Fruit fly (Drosophila melanogaster) whole organism, embryonic: ENCODE data around the gene beag.
A peak's percentile ranks its signal among the peaks of the same experiment; 100 is the strongest.

Source experiments
- Aef1 ChIP-seq: fragments of 200-800 bp; sonication (Bioruptor generic); IDR thresholded peaks from 3 replicates; pipeline ENCODE4 v1.3.6; 2022; ENCODE audit warnings: missing biosample characterization, missing genetic modification characterization
- CG10321 ChIP-seq: fragments of 200-800 bp; sonication (Bioruptor generic); IDR thresholded peaks from 2 replicates; pipeline ENCODE4 v1.3.6; 2022; ENCODE audit warnings: missing biosample characterization, missing genetic modification characterization
- CG11247 ChIP-seq: fragments of 200-800 bp; sonication (Bioruptor generic); IDR thresholded peaks from 2 replicates; pipeline ENCODE4 v1.3.6; 2022; ENCODE audit warnings: missing biosample characterization, missing genetic modification characterization
- CG11398 ChIP-seq: fragments of 200-800 bp; sonication (Bioruptor generic); optimal IDR thresholded peaks from 2 replicates; lab custom pipeline; 2016; ENCODE audit warnings: missing biosample characterization, missing genetic modification characterization
- CG12104 ChIP-seq: fragments of 200-800 bp; sonication (Bioruptor generic); optimal IDR thresholded peaks from 3 replicates; lab custom pipeline; 2016; ENCODE audit warnings: missing biosample characterization, missing genetic modification characterization
- CG12155 ChIP-seq: fragments of 200-800 bp; sonication (Bioruptor generic); optimal IDR thresholded peaks from 3 replicates; lab custom pipeline; 2016; ENCODE audit warnings: missing biosample characterization, missing genetic modification characterization
- CG12299 ChIP-seq: fragments of 200-800 bp; sonication (Bioruptor generic); optimal IDR thresholded peaks from 2 replicates; lab custom pipeline; 2018; ENCODE audit warnings: missing biosample characterization, mild to moderate bottlenecking, missing genetic modification characterization
- CG13123 ChIP-seq: fragments of 200-800 bp; sonication (Bioruptor generic); optimal IDR thresholded peaks from 2 replicates; lab custom pipeline; 2016; ENCODE audit warnings: missing biosample characterization, missing genetic modification characterization
- CG14965 ChIP-seq: fragments of 200-800 bp; sonication (Bioruptor generic); optimal IDR thresholded peaks from 2 replicates; lab custom pipeline; 2016; ENCODE audit warnings: missing biosample characterization, missing genetic modification characterization, borderline replicate concordance
- CG1603 ChIP-seq: fragments of 200-800 bp; sonication (Bioruptor generic); optimal IDR thresholded peaks from 2 replicates; lab custom pipeline; 2019; ENCODE audit warnings: missing biosample characterization, mild to moderate bottlenecking, missing genetic modification characterization, moderate library complexity
- CG17359 ChIP-seq: fragments of 200-800 bp; sonication (Bioruptor generic); optimal IDR thresholded peaks from 3 replicates; lab custom pipeline; 2018; ENCODE audit warnings: missing biosample characterization, mild to moderate bottlenecking, missing genetic modification characterization, moderate library complexity
- CG17568 ChIP-seq: fragments of 200-800 bp; sonication (Bioruptor generic); optimal IDR thresholded peaks from 2 replicates; lab custom pipeline; 2018; ENCODE audit warnings: missing biosample characterization, mild to moderate bottlenecking, missing genetic modification characterization, moderate library complexity
- CG17829 ChIP-seq: fragments of 200-800 bp; optimal IDR thresholded peaks from 2 replicates; lab custom pipeline; 2019; ENCODE audit warnings: missing biosample characterization, mild to moderate bottlenecking, missing genetic modification characterization, moderate library complexity
- CG17912 ChIP-seq: fragments of 200-800 bp; sonication (Bioruptor generic); optimal IDR thresholded peaks from 2 replicates; lab custom pipeline; 2018; ENCODE audit warnings: missing biosample characterization, mild to moderate bottlenecking, missing genetic modification characterization
- CG18262 ChIP-seq: fragments of 200-800 bp; optimal IDR thresholded peaks from 3 replicates; lab custom pipeline; 2019; ENCODE audit warnings: missing biosample characterization, mild to moderate bottlenecking, missing genetic modification characterization, moderate library complexity
- CG18476 ChIP-seq: fragments of 200-800 bp; sonication (Bioruptor generic); optimal IDR thresholded peaks from 2 replicates; lab custom pipeline; 2016; ENCODE audit warnings: missing biosample characterization, mild to moderate bottlenecking, missing genetic modification characterization
- CG3065 ChIP-seq: fragments of 200-800 bp; sonication (Bioruptor generic); optimal IDR thresholded peaks from 2 replicates; lab custom pipeline; 2016; ENCODE audit warnings: missing biosample characterization, missing genetic modification characterization
- CG32772 ChIP-seq: fragments of 200-800 bp; sonication (Bioruptor generic); IDR thresholded peaks from 2 replicates; pipeline ENCODE4 v1.3.6; 2022; ENCODE audit warnings: missing biosample characterization, missing genetic modification characterization
- CG3726 ChIP-seq: fragments of 200-800 bp; sonication (Bioruptor generic); IDR thresholded peaks from 3 replicates; pipeline ENCODE4, ENCODE4 v1.3.6; 2022; ENCODE audit warnings: missing biosample characterization, missing genetic modification characterization
- CG4730 ChIP-seq: fragments of 200-800 bp; sonication (Bioruptor generic); IDR thresholded peaks from 2 replicates; pipeline ENCODE4 v1.3.6; 2022; ENCODE audit warnings: missing biosample characterization, missing genetic modification characterization
- CG6272 ChIP-seq: fragments of 200-800 bp; sonication (Bioruptor generic); IDR thresholded peaks from 2 replicates; pipeline ENCODE4 v1.3.6; 2022; ENCODE audit warnings: missing biosample characterization, missing genetic modification characterization
- CG6854 ChIP-seq: fragments of 200-800 bp; sonication (Bioruptor generic); optimal IDR thresholded peaks from 3 replicates; lab custom pipeline; 2017; ENCODE audit warnings: missing biosample characterization, mild to moderate bottlenecking, missing genetic modification characterization
- CG7372 ChIP-seq: fragments of 200-800 bp; sonication (Bioruptor generic); IDR thresholded peaks from 2 replicates; pipeline ENCODE4 v1.3.6; 2022; ENCODE audit warnings: missing biosample characterization, missing genetic modification characterization
- CG7987 ChIP-seq: fragments of 200-800 bp; sonication (Bioruptor generic); optimal IDR thresholded peaks from 2 replicates; lab custom pipeline; 2018; ENCODE audit warnings: missing biosample characterization, mild to moderate bottlenecking, missing genetic modification characterization, moderate library complexity
- CG8944 ChIP-seq: fragments of 200-800 bp; sonication (Bioruptor generic); optimal IDR thresholded peaks from 3 replicates; lab custom pipeline; 2016; ENCODE audit warnings: missing biosample characterization, missing genetic modification characterization
- Elba2 ChIP-seq: fragments of 200-800 bp; sonication (Bioruptor generic); optimal IDR thresholded peaks from 3 replicates; lab custom pipeline; 2016; ENCODE audit warnings: missing biosample characterization, missing genetic modification characterization
- H15 ChIP-seq: fragments of 200-800 bp; sonication (Bioruptor generic); IDR thresholded peaks from 3 replicates; pipeline ENCODE4 v1.3.6; 2022; ENCODE audit warnings: missing biosample characterization, missing genetic modification characterization
- Hmr ChIP-seq: fragments of 200-800 bp; sonication (Bioruptor generic); optimal IDR thresholded peaks from 3 replicates; lab custom pipeline; 2017; ENCODE audit warnings: mild to moderate bottlenecking, missing biosample characterization, missing genetic modification reagents, missing genetic modification characterization
- MBD-R2 ChIP-seq: fragments of 200-800 bp; sonication (Bioruptor generic); IDR thresholded peaks from 2 replicates; pipeline ENCODE4 v1.3.6; 2022; ENCODE audit warnings: missing biosample characterization, missing genetic modification characterization
- MESR4 ChIP-seq: fragments of 200-800 bp; sonication (Bioruptor generic); optimal IDR thresholded peaks from 2 replicates; lab custom pipeline; 2018; ENCODE audit warnings: missing biosample characterization, mild to moderate bottlenecking, missing genetic modification characterization, moderate library complexity
- MTF-1 ChIP-seq: fragments of 200-800 bp; sonication (Bioruptor generic); optimal IDR thresholded peaks from 2 replicates; lab custom pipeline; 2018; ENCODE audit warnings: missing biosample characterization, mild to moderate bottlenecking, missing genetic modification characterization, borderline replicate concordance
- PHDP ChIP-seq: fragments of 200-800 bp; sonication (Bioruptor generic); optimal IDR thresholded peaks from 3 replicates; lab custom pipeline; 2018; ENCODE audit warnings: missing biosample characterization, mild to moderate bottlenecking, missing genetic modification characterization, moderate library complexity
- ac ChIP-seq: fragments of 200-800 bp; sonication (Bioruptor generic); optimal IDR thresholded peaks from 3 replicates; lab custom pipeline; 2017; ENCODE audit warnings: missing biosample characterization, mild to moderate bottlenecking, missing genetic modification characterization
- al ChIP-seq: fragments of 200-800 bp; sonication (Bioruptor generic); IDR thresholded peaks from 2 replicates; pipeline ENCODE4 v1.3.6; 2022; ENCODE audit warnings: missing biosample characterization, missing genetic modification characterization
- amos ChIP-seq: fragments of 200-800 bp; sonication (Bioruptor generic); IDR thresholded peaks from 2 replicates; pipeline ENCODE4 v1.3.6; 2022; ENCODE audit warnings: missing biosample characterization, missing genetic modification characterization; ENCODE audit not compliant: partially characterized antibody
- chif ChIP-seq, 2 experiments: fragments of 200-800 bp; sonication (Bioruptor generic); optimal IDR thresholded peaks; 3 replicates each; lab custom pipeline; 2016; ENCODE audit warnings: missing biosample characterization in 2 of 2, missing genetic modification characterization in 2 of 2
- dmrt11E ChIP-seq: fragments of 200-800 bp; sonication (Bioruptor generic); optimal IDR thresholded peaks from 3 replicates; lab custom pipeline; 2018; ENCODE audit warnings: missing biosample characterization, mild to moderate bottlenecking, missing genetic modification characterization, moderate library complexity
- gcm ChIP-seq: fragments of 200-800 bp; sonication (Bioruptor generic); optimal IDR thresholded peaks from 2 replicates; lab custom pipeline; 2019; ENCODE audit warnings: missing biosample characterization, mild to moderate bottlenecking, missing genetic modification characterization, moderate library complexity
- her ChIP-seq: fragments of 200-800 bp; sonication (Bioruptor generic); optimal IDR thresholded peaks from 2 replicates; lab custom pipeline; 2016; ENCODE audit warnings: missing biosample characterization, missing genetic modification characterization
- jigr1 ChIP-seq: fragments of 200-800 bp; sonication (Bioruptor generic); IDR thresholded peaks from 3 replicates; pipeline ENCODE4 v1.3.6; 2022; ENCODE audit warnings: missing biosample characterization, missing genetic modification characterization
- lbe ChIP-seq: fragments of 200-800 bp; sonication (Bioruptor generic); optimal IDR thresholded peaks from 2 replicates; lab custom pipeline; 2016; ENCODE audit warnings: missing biosample characterization, mild to moderate bottlenecking, missing genetic modification characterization
- lilli ChIP-seq: fragments of 200-800 bp; sonication (Bioruptor generic); optimal IDR thresholded peaks from 3 replicates; lab custom pipeline; 2016; ENCODE audit warnings: missing biosample characterization, missing genetic modification characterization
- nerfin-2 ChIP-seq: fragments of 200-800 bp; sonication (Bioruptor generic); IDR thresholded peaks from 2 replicates; pipeline ENCODE4 v1.3.6; 2022; ENCODE audit warnings: missing biosample characterization, missing genetic modification characterization; ENCODE audit not compliant: partially characterized antibody
- p53 ChIP-seq: fragments of 200-800 bp; sonication (Bioruptor generic); optimal IDR thresholded peaks from 2 replicates; lab custom pipeline; 2016; ENCODE audit warnings: missing biosample characterization, missing genetic modification characterization
- row ChIP-seq: fragments of 200-800 bp; sonication (Bioruptor generic); IDR thresholded peaks from 3 replicates; pipeline ENCODE4 v1.3.6; 2022; ENCODE audit warnings: missing biosample characterization, missing genetic modification characterization
- salm ChIP-seq: fragments of 200-800 bp; sonication (Bioruptor generic); optimal IDR thresholded peaks from 2 replicates; lab custom pipeline; 2018; ENCODE audit warnings: missing biosample characterization, mild to moderate bottlenecking, missing genetic modification characterization
- slou ChIP-seq: fragments of 200-800 bp; sonication (Bioruptor generic); optimal IDR thresholded peaks from 3 replicates; lab custom pipeline; 2016; ENCODE audit warnings: missing biosample characterization, missing genetic modification characterization
- ttk ChIP-seq: fragments of 200-800 bp; sonication (Bioruptor generic); IDR thresholded peaks from 2 replicates; pipeline ENCODE4 v2.1.2; 2022; ENCODE audit warnings: missing biosample characterization, missing genetic modification characterization
- wek ChIP-seq: fragments of 200-800 bp; sonication (Bioruptor generic); optimal IDR thresholded peaks from 3 replicates; lab custom pipeline; 2018; ENCODE audit warnings: missing biosample characterization, mild to moderate bottlenecking, missing genetic modification characterization, moderate library complexity

beag gene

dm6 chr3R:9033619-9034401 is 31.1 kb downstream of the beag start (continued):
- TF ChIP-seq CG3065 (peak; percentile 56), MTF-1 (GFP tag; lab: Kevin White, UChicago) (peak; percentile 21), CG14965 (GFP tag; lab: Kevin White, UChicago) (no peak), dmrt11E (tag; lab: Kevin White, UChicago) (peak; percentile 85), H15 (GFP tag; lab: Robert Waterston, UW) (no peak), CG18476 (GFP tag; lab: Kevin White, UChicago) (peak; percentile 61), CG7372 (0 out of 2 replicates have a peak, but pooled peaks have one; percentile 47), Aef1 (GFP tag; lab: Robert Waterston, UW) (peak; percentile 46; the same call in 2 of the 3 replicates), CG11247 (no peak; the same call in 1 of the 2 replicates), Hmr (GFP tag; lab: Kevin White, UChicago) (peak; percentile 91), wek (GFP tag; lab: Kevin White, UChicago) (no peak), lbe (peak; percentile 70), CG13123 (GFP tag; lab: Kevin White, UChicago) (peak; percentile 60), CG12104 (GFP tag; lab: Kevin White, UChicago) (peak; percentile 86), CG12299 (peak; percentile 80), ttk (GFP tag; lab: Robert Waterston, UW) (0 out of 2 replicates have a peak, but pooled peaks have one; percentile 14), row (GFP tag; lab: Robert Waterston, UW) (peak; percentile 95), CG7987 (GFP tag; lab: Kevin White, UChicago) (no peak), CG4730 (GFP tag; lab: Robert Waterston, UW) (no peak), MBD-R2 (peak; percentile 22; the same call in 1 of the 2 replicates), CG6272 (GFP tag; lab: Robert Waterston, UW) (no peak), chif (GFP tag; optimal IDR thresholded peaks at IDR 0.05; lab: Kevin White, UChicago) (peak; percentile 32 to 57), her (peak; percentile 41), CG3726 (GFP tag; lab: Robert Waterston, UW) (no peak), CG17829 (tag; lab: Kevin White, UChicago) (peak; percentile 92), amos (GFP tag; lab: Robert Waterston, UW) (peak; percentile 47; the same call in 1 of the 2 replicates), CG32772 (GFP tag; lab: Robert Waterston, UW) (peak; percentile 68), CG18262 (tag; lab: Kevin White, UChicago) (peak; percentile 94), CG12155 (GFP tag; lab: Kevin White, UChicago) (peak; percentile 69), CG11398 (GFP tag; lab: Kevin White, UChicago) (no peak), al (GFP tag; lab: Robert Waterston, UW) (peak; percentile 19; the same call in 1 of the 2 replicates), CG10321 (GFP tag; lab: Robert Waterston, UW) (no peak), gcm (peak; percentile 86), CG17359 (tag; lab: Kevin White, UChicago) (peak; percentile 74), CG6854 (GFP tag; lab: Kevin White, UChicago) (peak; percentile 64), CG1603 (tag; lab: Kevin White, UChicago) (peak; percentile 43), CG17568 (peak; percentile 51), jigr1 (GFP tag; lab: Robert Waterston, UW) (peak; percentile 40; the same call in 1 of the 3 replicates), Elba2 (GFP tag; lab: Kevin White, UChicago) (peak; percentile 20), CG17912 (GFP tag; lab: Kevin White, UChicago) (peak; percentile 54), nerfin-2 (GFP tag; lab: Robert Waterston, UW) (no peak), ac (GFP tag; lab: Kevin White, UChicago) (no peak), PHDP (peak; percentile 88), MESR4 (peak; percentile 7), p53 (GFP tag; lab: Kevin White, UChicago) (no peak), lilli (GFP tag; lab: Kevin White, UChicago) (peak; percentile 73), salm (peak; percentile 79), CG8944 (GFP tag; lab: Kevin White, UChicago) (peak; percentile 18), slou (GFP tag; lab: Kevin White, UChicago) (peak; percentile 31)
